Worm (Caenorhabditis elegans) whole organism, L1 larva: Measurements from ENCODE around the gene rbx-1.

ENCODE experiments used
- fkh-8 ChIP-seq: sonication (generic microtip); optimal IDR thresholded peaks from 2 replicates; lab custom pipeline; 2016; ENCODE audit warnings: mild to moderate bottlenecking, missing genetic modification characterization, missing compliant biosample characterization
- fos-1 ChIP-seq: fragments of 150-350 bp; optimal IDR thresholded peaks from 2 replicates; lab custom pipeline; 2014; ENCODE audit warnings: missing biosample characterization, missing genetic modification characterization

ce11 chrV:9699216-9699615, 8.9 kb upstream of the rbx-1 start:
- TF ChIP-seq fos-1, result no peak
- no peak for TF ChIP-seq fkh-8
